Worm (Caenorhabditis elegans): ENCODE results near the gene far-1.

DNA sequence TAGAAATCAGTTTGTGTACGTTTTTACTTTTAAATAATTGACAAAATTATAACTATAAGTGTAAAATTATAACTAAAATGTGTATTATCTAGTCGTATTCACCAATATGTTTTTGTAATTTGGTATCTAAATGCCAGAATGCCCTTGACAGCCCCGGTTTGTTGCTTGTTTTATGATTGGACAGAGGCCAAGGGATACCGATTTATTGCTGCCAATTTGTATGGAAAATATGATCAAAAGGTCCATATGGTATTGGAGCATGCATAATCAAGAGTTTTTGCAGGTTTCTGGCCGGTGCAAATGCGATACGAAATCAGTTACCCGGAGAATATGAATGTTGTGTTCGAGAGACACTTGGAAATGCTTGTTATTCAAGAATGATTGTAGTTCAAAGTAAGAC, 34.8 kb upstream of the far-1 start:
- no peak for TF ChIP-seq lir-1 (GFP tag; conservative IDR thresholded peaks at IDR 0.05)
- TF ChIP-seq snpc-1.1 (tag; optimal IDR thresholded peaks at IDR 0.05; ENCODE audit: insufficient read depth), result no peak
- TF ChIP-seq sea-2 (GFP tag; IDR thresholded peaks at IDR 0.05), result no peak
- TF ChIP-seq madf-6 (GFP tag; IDR thresholded peaks at IDR 0.05), result no peak
- TF ChIP-seq pha-4 (tag; optimal IDR thresholded peaks at IDR 0.05), result no peak
- no peak for TF ChIP-seq hrde-1 (tag; optimal IDR thresholded peaks at IDR 0.05; ENCODE audit: borderline replicate concordance)
- TF ChIP-seq ets-4 (GFP tag; optimal IDR thresholded peaks at IDR 0.05), result no peak
- no peak for TF ChIP-seq nhr-90 (tag; optimal IDR thresholded peaks at IDR 0.05)
- TF ChIP-seq dpl-1 (GFP tag; optimal IDR thresholded peaks at IDR 0.05), result no peak
- TF ChIP-seq ama-1 (optimal IDR thresholded peaks at IDR 0.05), result no peak
- TF ChIP-seq ama-1 (GFP tag; optimal IDR thresholded peaks at IDR 0.05), result no peak
- no peak for TF ChIP-seq ztf-22 (GFP tag; optimal IDR thresholded peaks at IDR 0.05)
- TF ChIP-seq ceh-91 (GFP tag; IDR thresholded peaks at IDR 0.05), result no peak
- TF ChIP-seq K11D2.4 (GFP tag; IDR thresholded peaks at IDR 0.05), result no peak
